Worm (Caenorhabditis elegans) whole organism, L4 larva: Measurements from ENCODE around the gene sul-2.

Source experiments
- D1046.2 ChIP-seq: fragments of 200-800 bp; sonication (Bioruptor generic); IDR thresholded peaks from 2 replicates; pipeline ENCODE4 v1.3.6; 2022; ENCODE audit warnings: missing genetic modification characterization, missing compliant biosample characterization
- F44E2.7 ChIP-seq: fragments of 200-800 bp; sonication (Bioruptor generic); IDR thresholded peaks from 2 replicates; pipeline ENCODE4 v2.1.2; 2022; ENCODE audit warnings: missing genetic modification characterization, missing compliant biosample characterization
- T20F7.1 ChIP-seq: fragments of 200-800 bp; sonication (Bioruptor generic); optimal IDR thresholded peaks from 2 replicates; lab custom pipeline; 2018; ENCODE audit warnings: mild to moderate bottlenecking, missing genetic modification characterization, missing compliant biosample characterization
- T26A8.4 ChIP-seq: fragments of 200-800 bp; sonication (Bioruptor generic); IDR thresholded peaks from 2 replicates; pipeline ENCODE4 v1.3.6; 2022; ENCODE audit warnings: missing genetic modification characterization, missing compliant biosample characterization
- Y5F2A.4 ChIP-seq: fragments of 200-800 bp; sonication (Bioruptor generic); optimal IDR thresholded peaks from 2 replicates; lab custom pipeline; 2018; ENCODE audit warnings: mild to moderate bottlenecking, missing genetic modification characterization, missing compliant biosample characterization
- ZK337.2 ChIP-seq: fragments of 200-800 bp; sonication (Bioruptor generic); IDR thresholded peaks from 2 replicates; pipeline ENCODE4 v1.3.6; 2022; ENCODE audit warnings: missing genetic modification reagents, missing genetic modification characterization, missing compliant biosample characterization
- aha-1 ChIP-seq: fragments of 150-350 bp; peaks from one replicate; lab custom pipeline; 2014; ENCODE audit warnings: missing biosample characterization, missing genetic modification characterization
- ama-1 ChIP-seq: fragments of 150-350 bp; optimal IDR thresholded peaks from 2 replicates; lab custom pipeline; 2014; ENCODE audit warnings: inconsistent platforms, mixed read lengths
- ceh-28 ChIP-seq: fragments of 150-350 bp; optimal IDR thresholded peaks from 2 replicates; lab custom pipeline; 2014; ENCODE audit warnings: missing biosample characterization, missing genetic modification reagents, missing genetic modification characterization
- ceh-32 ChIP-seq: sonication (generic microtip); optimal IDR thresholded peaks from 2 replicates; lab custom pipeline; 2016; ENCODE audit warnings: mild to moderate bottlenecking, missing genetic modification characterization, missing compliant biosample characterization; ENCODE audit not compliant: poor library complexity
- ceh-82 ChIP-seq: sonication (generic microtip); optimal IDR thresholded peaks from 2 replicates; lab custom pipeline; 2017; ENCODE audit warnings: missing biosample characterization, missing genetic modification characterization
- ces-1 ChIP-seq: fragments of 150-350 bp; sonication (generic microtip); optimal IDR thresholded peaks from 4 replicates; lab custom pipeline; 2014; ENCODE audit warnings: missing biosample characterization, missing genetic modification reagents, missing genetic modification characterization
- daf-12 ChIP-seq: fragments of 150-350 bp; optimal IDR thresholded peaks from 2 replicates; lab custom pipeline; 2014; ENCODE audit warnings: missing biosample characterization, missing genetic modification reagents, missing genetic modification characterization
- daf-16 ChIP-seq, 3 experiments: sonication (generic microtip); optimal IDR thresholded peaks; 2 replicates each; lab custom pipeline; 2016 to 2017; ENCODE audit warnings: missing genetic modification characterization in 3 of 3, missing genetic modification reagents in 3 of 3, mild to moderate bottlenecking in 2 of 3, missing compliant biosample characterization in 2 of 3, missing biosample characterization in 1 of 3, moderate library complexity in 1 of 3
- dmd-6 ChIP-seq: fragments of 200-800 bp; sonication (Bioruptor generic); IDR thresholded peaks from 2 replicates; pipeline ENCODE4 v1.3.6; 2022; ENCODE audit warnings: missing genetic modification reagents, missing genetic modification characterization, missing compliant biosample characterization
- dmd-8 ChIP-seq: fragments of 200-800 bp; sonication (Bioruptor generic); IDR thresholded peaks from 2 replicates; pipeline ENCODE4 v1.3.6; 2022; ENCODE audit warnings: missing genetic modification characterization, missing compliant biosample characterization
- duxl-1 ChIP-seq: sonication (generic microtip); optimal IDR thresholded peaks from 2 replicates; lab custom pipeline; 2016; ENCODE audit warnings: mild to moderate bottlenecking, missing genetic modification characterization, moderate library complexity, missing compliant biosample characterization; ENCODE audit not compliant: poor library complexity
- hif-1 ChIP-seq, 2 experiments: sonication (generic microtip); optimal IDR thresholded peaks; 2 replicates each; lab custom pipeline; 2016 to 2017; ENCODE audit warnings: missing compliant biosample characterization in 2 of 2, missing genetic modification characterization in 2 of 2, missing genetic modification reagents in 2 of 2, missing genotype in 2 of 2, mild to moderate bottlenecking in 1 of 2
- lim-7 ChIP-seq: fragments of 200-800 bp; sonication (Bioruptor generic); IDR thresholded peaks from 2 replicates; pipeline ENCODE4 v1.3.6; 2022; ENCODE audit warnings: missing genetic modification characterization, missing compliant biosample characterization
- lin-13 ChIP-seq: fragments of 150-350 bp; optimal IDR thresholded peaks from 2 replicates; lab custom pipeline; 2014; ENCODE audit warnings: missing biosample characterization, missing genetic modification reagents, missing genetic modification characterization
- lin-29 ChIP-seq: fragments of 200-800 bp; sonication (Bioruptor generic); IDR thresholded peaks from 2 replicates; pipeline ENCODE4 v1.3.6; 2022; ENCODE audit warnings: missing genetic modification reagents, missing genetic modification characterization, missing compliant biosample characterization
- mdl-1 ChIP-seq, 2 experiments: fragments of 150-350 bp in 1 of 2; sonication (generic microtip) in 1 of 2; optimal IDR thresholded peaks; 2 replicates each; lab custom pipeline; 2014 to 2017; ENCODE audit warnings: missing biosample characterization in 2 of 2, missing genetic modification characterization in 2 of 2
- nhr-102 ChIP-seq: sonication (generic microtip); optimal IDR thresholded peaks from 2 replicates; lab custom pipeline; 2016; ENCODE audit warnings: mild to moderate bottlenecking, missing genetic modification characterization, moderate library complexity, missing compliant biosample characterization
- nhr-11 ChIP-seq: fragments of 150-350 bp; optimal IDR thresholded peaks from 2 replicates; lab custom pipeline; 2014; ENCODE audit warnings: missing biosample characterization, missing genetic modification characterization
- nhr-28 ChIP-seq: fragments of 150-350 bp; optimal IDR thresholded peaks from 2 replicates; lab custom pipeline; 2014; ENCODE audit warnings: missing biosample characterization, missing genetic modification characterization
- nhr-41 ChIP-seq: fragments of 200-800 bp; sonication (Bioruptor generic); IDR thresholded peaks from 2 replicates; pipeline ENCODE4 v1.3.6; 2022; ENCODE audit warnings: missing genetic modification reagents, missing genetic modification characterization, missing compliant biosample characterization
- nhr-76 ChIP-seq: fragments of 150-350 bp; optimal IDR thresholded peaks from 2 replicates; lab custom pipeline; 2014; ENCODE audit warnings: missing biosample characterization, missing genetic modification characterization
- pha-4 ChIP-seq, 2 experiments: fragments of 150-350 bp in 1 of 2; fragments of 200-800 bp in 1 of 2; sonication (Bioruptor generic) in 1 of 2; IDR thresholded peaks in 1 of 2; optimal IDR thresholded peaks in 1 of 2; 2 replicates each; pipeline versions ENCODE4 v1.3.6 to Lab custom; 2014 to 2022; ENCODE audit warnings: missing genetic modification characterization in 2 of 2, missing genetic modification reagents in 2 of 2, missing biosample characterization in 1 of 2, missing compliant biosample characterization in 1 of 2
- pqm-1 ChIP-seq: sonication (generic microtip); optimal IDR thresholded peaks from 2 replicates; lab custom pipeline; 2017; ENCODE audit warnings: missing biosample characterization, missing genetic modification characterization
- saeg-2 ChIP-seq: fragments of 200-800 bp; sonication (Bioruptor generic); IDR thresholded peaks from 2 replicates; pipeline ENCODE4 v1.3.6; 2022; ENCODE audit warnings: missing genetic modification reagents, missing genetic modification characterization, missing compliant biosample characterization
- sdz-12 ChIP-seq: fragments of 200-800 bp; sonication (Bioruptor generic); optimal IDR thresholded peaks from 2 replicates; lab custom pipeline; 2018; ENCODE audit warnings: mild to moderate bottlenecking, missing genetic modification characterization, missing compliant biosample characterization
- snpc-1.2 ChIP-seq: fragments of 200-800 bp; sonication (Bioruptor generic); IDR thresholded peaks from 2 replicates; pipeline ENCODE4 v1.3.6; 2022; ENCODE audit warnings: missing genetic modification reagents, missing genetic modification characterization, missing compliant biosample characterization
- zfp-3 ChIP-seq: fragments of 200-800 bp; sonication (Bioruptor generic); conservative IDR thresholded peaks from 2 replicates; pipeline ENCODE4 v1.3.6; 2022; ENCODE audit warnings: missing genetic modification reagents, missing genetic modification characterization, missing compliant biosample characterization
- ztf-11 ChIP-seq: fragments of 150-350 bp; optimal IDR thresholded peaks from 2 replicates; lab custom pipeline; 2014; ENCODE audit warnings: missing biosample characterization, missing genetic modification characterization

sul-2 gene

DNA sequence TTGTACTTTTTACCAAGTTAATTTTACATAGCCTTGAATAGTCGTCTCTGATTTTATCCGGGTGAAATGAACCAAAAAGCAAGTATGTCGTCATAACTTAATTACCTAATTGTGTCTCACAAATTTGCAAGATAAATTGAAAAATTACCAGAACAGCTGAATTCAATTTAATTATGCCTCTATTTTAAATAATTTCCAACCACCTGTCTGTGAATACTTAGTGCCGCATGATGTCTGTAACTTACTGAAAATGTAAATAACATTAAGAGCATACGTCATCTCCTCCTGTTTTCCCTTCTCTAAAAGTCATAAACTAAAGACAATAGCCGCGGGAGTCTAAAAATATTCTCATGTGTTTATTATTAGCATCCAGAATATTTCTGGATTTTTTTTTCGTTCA lies 12.8 kb downstream of the sul-2 start:
- TF ChIP-seq T26A8.4 (GFP tag; lab: Robert Waterston, UW): no peak
- TF ChIP-seq daf-12 (tag; lab: Kevin White, UChicago): no peak
- TF ChIP-seq duxl-1 (tag; lab: Kevin White, UChicago): no peak
- TF ChIP-seq nhr-41: no peak
- no peak for TF ChIP-seq sdz-12 (GFP tag; lab: Kevin White, UChicago)
- TF ChIP-seq ama-1 (lab: Kevin White, UChicago): no peak
- no peak for TF ChIP-seq hif-1 (tag; optimal IDR thresholded peaks at IDR 0.05; lab: Kevin White, UChicago)
- no peak for TF ChIP-seq nhr-28 (tag; lab: Kevin White, UChicago)
- TF ChIP-seq nhr-76 (tag; lab: Kevin White, UChicago): no peak
- TF ChIP-seq pha-4 (GFP tag; IDR thresholded peaks at IDR 0.05; lab: Robert Waterston, UW): no peak
- TF ChIP-seq pha-4 (tag; optimal IDR thresholded peaks at IDR 0.05; lab: Kevin White, UChicago): no peak
- no peak for TF ChIP-seq mdl-1 (tag; optimal IDR thresholded peaks at IDR 0.05; lab: Kevin White, UChicago)
- no peak for TF ChIP-seq pqm-1 (tag; lab: Kevin White, UChicago)
- no peak for TF ChIP-seq ceh-82 (tag; lab: Kevin White, UChicago)
- TF ChIP-seq T20F7.1 (GFP tag; lab: Kevin White, UChicago): no peak
- no peak for TF ChIP-seq dmd-8 (GFP tag; lab: Robert Waterston, UW)
- TF ChIP-seq snpc-1.2 (GFP tag; lab: Robert Waterston, UW): no peak
- no peak for TF ChIP-seq ztf-11 (tag; lab: Kevin White, UChicago)
- TF ChIP-seq lin-29 (GFP tag; lab: Robert Waterston, UW): no peak

- TF ChIP-seq Y5F2A.4 (GFP tag; lab: Kevin White, UChicago) (no peak), T26A8.4 (GFP tag; lab: Robert Waterston, UW) (no peak), F44E2.7 (GFP tag; lab: Robert Waterston, UW) (no peak), ceh-28 (tag; lab: Kevin White, UChicago) (no peak), saeg-2 (no peak), lim-7 (GFP tag; lab: Robert Waterston, UW) (no peak), zfp-3 (GFP tag; lab: Robert Waterston, UW) (no peak), nhr-102 (tag; lab: Kevin White, UChicago) (no peak), ZK337.2 (GFP tag; lab: Robert Waterston, UW) (no peak), lin-13 (GFP tag; lab: Kevin White, UChicago) (no peak), daf-16 (GFP tag; optimal IDR thresholded peaks at IDR 0.05; lab: Kevin White, UChicago) (no peak), daf-16 (tag; optimal IDR thresholded peaks at IDR 0.05; lab: Kevin White, UChicago) (no peak)
Measured at ce11 chrV:8171688-8172087, 14.1 kb downstream of the sul-2 start.

ce11 chrV:8177349-8177748 lies 19.8 kb downstream of the sul-2 start, which contains the start of gene F20D6.9:
Gene F20D6.9, minus strand, starts transcription at chrV:8177449.
- no peak for TF ChIP-seq ces-1 (GFP tag; lab: Kevin White, UChicago)
- TF ChIP-seq D1046.2 (GFP tag; lab: Robert Waterston, UW): no peak
- no peak for TF ChIP-seq ceh-32 (tag; lab: Kevin White, UChicago)
- peak; percentile 26 for TF ChIP-seq aha-1 (tag; lab: Kevin White, UChicago)
- TF ChIP-seq nhr-11: no peak
- TF ChIP-seq, all 104 proteins: peak for 1

- no peak for TF ChIP-seq dmd-6 (GFP tag; lab: Robert Waterston, UW)
Measured at ce11 chrV:8178279-8178678, 20.7 kb downstream of the sul-2 start.
